Fruit fly (Drosophila melanogaster): Measurements from ENCODE around the gene CG31345.

dm6 chr3R:12848313-12848712, 31.5 kb upstream of the CG31345 start, which contains the start of gene beat-Va:
- TF ChIP-seq Hr39 (GFP tag; optimal IDR thresholded peaks at IDR 0.05), result no peak
- TF ChIP-seq fd59A (GFP tag; optimal IDR thresholded peaks at IDR 0.05), result no peak
- no peak for TF ChIP-seq dsx (GFP tag; optimal IDR thresholded peaks at IDR 0.05; ENCODE audit: poor library complexity, severe bottlenecking)
- TF ChIP-seq pdm3 (GFP tag; optimal IDR thresholded peaks at IDR 0.05), result no peak
- no peak for TF ChIP-seq svp (GFP tag)
- TF ChIP-seq Sox102F (GFP tag; optimal IDR thresholded peaks at IDR 0.05), result no peak
- TF ChIP-seq ss (GFP tag; optimal IDR thresholded peaks at IDR 0.05), result no peak
- TF ChIP-seq CG34406 (GFP tag; optimal IDR thresholded peaks at IDR 0.05), result no peak
- no peak for TF ChIP-seq CG16779 (tag; optimal IDR thresholded peaks at IDR 0.05)
- no peak for TF ChIP-seq CG11762 (GFP tag; optimal IDR thresholded peaks at IDR 0.05; ENCODE audit: insufficient read depth)
- TF ChIP-seq Blimp-1 (GFP tag; optimal IDR thresholded peaks at IDR 0.05), result no peak
